Fruit fly (Drosophila melanogaster) whole organism, embryonic: ENCODE data around the gene CG45049.

Experiments used
- ATbp ChIP-seq: fragments of 200-800 bp; sonication (Bioruptor generic); optimal IDR thresholded peaks from 2 replicates; lab custom pipeline; 2017; ENCODE audit warnings: missing biosample characterization, mild to moderate bottlenecking, missing genetic modification characterization, missing genetic modification reagents
- B-H2 ChIP-seq: fragments of 200-800 bp; sonication (Bioruptor generic); optimal IDR thresholded peaks from 2 replicates; lab custom pipeline; 2018; ENCODE audit warnings: missing biosample characterization, mild to moderate bottlenecking, missing genetic modification characterization
- Bgb ChIP-seq: fragments of 200-800 bp; sonication (Bioruptor generic); IDR thresholded peaks from 2 replicates; pipeline ENCODE4 v1.3.6; 2022; ENCODE audit warnings: missing biosample characterization, missing genetic modification characterization; ENCODE audit not compliant: partially characterized antibody
- CG10209 ChIP-seq: fragments of 200-800 bp; sonication (Bioruptor generic); optimal IDR thresholded peaks from 3 replicates; lab custom pipeline; 2017; ENCODE audit warnings: missing biosample characterization, mild to moderate bottlenecking, missing genetic modification characterization, missing genetic modification reagents
- CG1024 ChIP-seq: fragments of 200-800 bp; sonication (Bioruptor generic); IDR thresholded peaks from 2 replicates; pipeline ENCODE4 v1.3.6; 2022; ENCODE audit warnings: missing biosample characterization, missing genetic modification characterization
- CG10431 ChIP-seq: fragments of 200-800 bp; sonication (Bioruptor generic); optimal IDR thresholded peaks from 3 replicates; lab custom pipeline; 2018; ENCODE audit warnings: missing biosample characterization, mild to moderate bottlenecking, missing genetic modification characterization
- CG10462 ChIP-seq: fragments of 200-800 bp; sonication (Bioruptor generic); optimal IDR thresholded peaks from 2 replicates; lab custom pipeline; 2016; ENCODE audit warnings: missing biosample characterization, missing genetic modification characterization
- CG10565 ChIP-seq: fragments of 200-800 bp; sonication (Bioruptor generic); optimal IDR thresholded peaks from 3 replicates; lab custom pipeline; 2016; ENCODE audit warnings: missing biosample characterization, mild to moderate bottlenecking, missing genetic modification characterization
- CG11695 ChIP-seq: fragments of 200-800 bp; sonication (Bioruptor generic); IDR thresholded peaks from 3 replicates; pipeline ENCODE4 v1.3.6; 2022; ENCODE audit warnings: missing biosample characterization, missing genetic modification characterization
- CG12155 ChIP-seq: fragments of 200-800 bp; sonication (Bioruptor generic); optimal IDR thresholded peaks from 3 replicates; lab custom pipeline; 2016; ENCODE audit warnings: missing biosample characterization, missing genetic modification characterization
- CG14050 ChIP-seq: fragments of 200-800 bp; sonication (Bioruptor generic); IDR thresholded peaks from 3 replicates; pipeline ENCODE4 v1.3.6; 2022; ENCODE audit warnings: missing biosample characterization, missing genetic modification characterization
- CG15011 ChIP-seq: fragments of 200-800 bp; sonication (Bioruptor generic); optimal IDR thresholded peaks from 3 replicates; lab custom pipeline; 2018; ENCODE audit warnings: missing biosample characterization, mild to moderate bottlenecking, missing genetic modification characterization
- CG15696 ChIP-seq: fragments of 200-800 bp; sonication (Bioruptor generic); optimal IDR thresholded peaks from 2 replicates; lab custom pipeline; 2019; ENCODE audit warnings: missing biosample characterization, mild to moderate bottlenecking, missing genetic modification characterization, moderate library complexity
- CG17361 ChIP-seq: fragments of 200-800 bp; sonication (Bioruptor generic); IDR thresholded peaks from 3 replicates; pipeline ENCODE4 v1.3.6; 2022; ENCODE audit warnings: missing biosample characterization, missing genetic modification characterization
- CG17612 ChIP-seq: fragments of 200-800 bp; sonication (Bioruptor generic); IDR thresholded peaks from 2 replicates; pipeline ENCODE4 v1.3.6; 2022; ENCODE audit warnings: missing biosample characterization, missing genetic modification characterization
- CG2199 ChIP-seq: fragments of 200-800 bp; sonication (Bioruptor generic); IDR thresholded peaks from 3 replicates; pipeline ENCODE4 v1.3.6; 2022; ENCODE audit warnings: missing biosample characterization, missing genetic modification characterization
- CG30403 ChIP-seq: fragments of 200-800 bp; sonication (Bioruptor generic); optimal IDR thresholded peaks from 3 replicates; lab custom pipeline; 2016; ENCODE audit warnings: missing biosample characterization, missing genetic modification characterization
- CG32772 ChIP-seq: fragments of 200-800 bp; sonication (Bioruptor generic); IDR thresholded peaks from 2 replicates; pipeline ENCODE4 v1.3.6; 2022; ENCODE audit warnings: missing biosample characterization, missing genetic modification characterization
- CG3847 ChIP-seq: fragments of 200-800 bp; sonication (Bioruptor generic); IDR thresholded peaks from 2 replicates; pipeline ENCODE4 v1.3.6; 2022; ENCODE audit warnings: missing biosample characterization, missing genetic modification characterization
- CG6254 ChIP-seq: fragments of 200-800 bp; sonication (Bioruptor generic); optimal IDR thresholded peaks from 3 replicates; lab custom pipeline; 2017; ENCODE audit warnings: mild to moderate bottlenecking, missing biosample characterization, missing genetic modification reagents, missing genetic modification characterization
- CG6813 ChIP-seq: fragments of 200-800 bp; sonication (Bioruptor generic); optimal IDR thresholded peaks from 2 replicates; lab custom pipeline; 2017; ENCODE audit warnings: missing biosample characterization, missing genetic modification characterization, mild to moderate bottlenecking, moderate library complexity, missing genetic modification reagents
- CG9609 ChIP-seq: fragments of 200-800 bp; sonication (Bioruptor generic); optimal IDR thresholded peaks from 3 replicates; lab custom pipeline; 2016; ENCODE audit warnings: missing biosample characterization, missing genetic modification characterization
- CG9932 ChIP-seq: fragments of 200-800 bp; sonication (Bioruptor generic); IDR thresholded peaks from 2 replicates; pipeline ENCODE4 v1.3.6; 2022; ENCODE audit warnings: missing biosample characterization, missing genetic modification characterization
- CoRest ChIP-seq: fragments of 200-800 bp; sonication (Bioruptor generic); optimal IDR thresholded peaks from 3 replicates; lab custom pipeline; 2018; ENCODE audit warnings: missing biosample characterization, mild to moderate bottlenecking, missing genetic modification characterization, moderate library complexity
- CrebB ChIP-seq: fragments of 200-800 bp; sonication (Bioruptor generic); optimal IDR thresholded peaks from 3 replicates; lab custom pipeline; 2018; ENCODE audit warnings: missing biosample characterization, mild to moderate bottlenecking, missing genetic modification characterization
- Dip2 ChIP-seq: fragments of 200-800 bp; sonication (Bioruptor generic); IDR thresholded peaks from 2 replicates; pipeline ENCODE4 v1.3.6; 2022; ENCODE audit warnings: missing biosample characterization, missing genetic modification characterization
- E2f2 ChIP-seq: fragments of 200-800 bp; sonication (Bioruptor generic); IDR thresholded peaks from 2 replicates; pipeline ENCODE4 v1.3.6; 2022; ENCODE audit warnings: missing biosample characterization, missing genetic modification characterization
- Hand ChIP-seq: fragments of 200-800 bp; sonication (Bioruptor generic); optimal IDR thresholded peaks from 2 replicates; lab custom pipeline; 2017; ENCODE audit warnings: mild to moderate bottlenecking, missing biosample characterization, missing genetic modification reagents, missing genetic modification characterization
- Hey ChIP-seq: fragments of 200-800 bp; sonication (Bioruptor generic); optimal IDR thresholded peaks from 3 replicates; lab custom pipeline; 2018; ENCODE audit warnings: missing biosample characterization, mild to moderate bottlenecking, missing genetic modification characterization
- Hr39 ChIP-seq: fragments of >200 bp; optimal IDR thresholded peaks from 2 replicates; lab custom pipeline; 2017
- Jarid2 ChIP-seq: fragments of 200-800 bp; sonication (Bioruptor generic); optimal IDR thresholded peaks from 3 replicates; lab custom pipeline; 2017; ENCODE audit warnings: mild to moderate bottlenecking, missing biosample characterization, missing genetic modification reagents, missing genetic modification characterization
- Myb ChIP-seq: fragments of 200-800 bp; sonication (Bioruptor generic); optimal IDR thresholded peaks from 2 replicates; lab custom pipeline; 2016; ENCODE audit warnings: missing biosample characterization, missing genetic modification characterization
- NK7.1 ChIP-seq: fragments of 200-800 bp; sonication (Bioruptor generic); optimal IDR thresholded peaks from 3 replicates; lab custom pipeline; 2016; ENCODE audit warnings: missing biosample characterization, missing genetic modification characterization
- Poxn ChIP-seq: fragments of 200-800 bp; sonication (Bioruptor generic); IDR thresholded peaks from 2 replicates; pipeline ENCODE4 v1.3.6; 2022; ENCODE audit warnings: missing biosample characterization, missing genetic modification characterization
- Rx ChIP-seq: fragments of 200-800 bp; sonication (Bioruptor generic); IDR thresholded peaks from 2 replicates; pipeline ENCODE4 v1.3.6; 2022; ENCODE audit warnings: missing biosample characterization, missing genetic modification characterization
- Stat92E ChIP-seq, 3 experiments: fragments of >200 bp in 2 of 3; fragments of 200-800 bp in 1 of 3; sonication (Bioruptor generic) in 1 of 3; optimal IDR thresholded peaks; 2 replicates each; lab custom pipeline; 2017 to 2019; ENCODE audit warnings: missing biosample characterization in 3 of 3, missing genetic modification characterization in 3 of 3, mild to moderate bottlenecking in 1 of 3, moderate library complexity in 1 of 3
- cg ChIP-seq: fragments of 200-800 bp; sonication (Bioruptor generic); optimal IDR thresholded peaks from 3 replicates; lab custom pipeline; 2019; ENCODE audit warnings: missing biosample characterization, mild to moderate bottlenecking, missing genetic modification characterization, moderate library complexity
- corto ChIP-seq: fragments of 200-800 bp; sonication (Bioruptor generic); optimal IDR thresholded peaks from 2 replicates; lab custom pipeline; 2016; ENCODE audit warnings: missing biosample characterization, mild to moderate bottlenecking, missing genetic modification characterization, moderate library complexity
- inv ChIP-seq: fragments of 200-800 bp; sonication (Bioruptor generic); IDR thresholded peaks from 2 replicates; pipeline ENCODE4 v1.3.6; 2022; ENCODE audit warnings: missing biosample characterization, missing genetic modification characterization; ENCODE audit not compliant: partially characterized antibody
- jumu ChIP-seq: fragments of 200-800 bp; sonication (Bioruptor generic); optimal IDR thresholded peaks from 3 replicates; lab custom pipeline; 2016; ENCODE audit warnings: missing biosample characterization, missing genetic modification characterization
- mirr ChIP-seq: fragments of 200-800 bp; sonication (Bioruptor generic); optimal IDR thresholded peaks from 3 replicates; lab custom pipeline; 2018; ENCODE audit warnings: missing biosample characterization, mild to moderate bottlenecking, missing genetic modification characterization
- peb ChIP-seq: fragments of 200-800 bp; sonication (Bioruptor generic); IDR thresholded peaks from 2 replicates; pipeline ENCODE4 v1.3.6; 2022; ENCODE audit warnings: missing biosample characterization, missing genetic modification characterization
- row ChIP-seq: fragments of 200-800 bp; sonication (Bioruptor generic); IDR thresholded peaks from 3 replicates; pipeline ENCODE4 v1.3.6; 2022; ENCODE audit warnings: missing biosample characterization, missing genetic modification characterization
- salm ChIP-seq: fragments of 200-800 bp; sonication (Bioruptor generic); optimal IDR thresholded peaks from 2 replicates; lab custom pipeline; 2018; ENCODE audit warnings: missing biosample characterization, mild to moderate bottlenecking, missing genetic modification characterization
- sens ChIP-seq: fragments of 200-800 bp; sonication (Bioruptor generic); peaks from one replicate; lab custom pipeline; 2016; ENCODE audit warnings: missing biosample characterization, missing genetic modification characterization
- tio ChIP-seq: fragments of 200-800 bp; sonication (Bioruptor generic); optimal IDR thresholded peaks from 2 replicates; lab custom pipeline; 2017; ENCODE audit warnings: missing biosample characterization, missing genetic modification characterization, inconsistent platforms
- unc-4 ChIP-seq: fragments of 200-800 bp; sonication (Bioruptor generic); IDR thresholded peaks from 2 replicates; pipeline ENCODE4 v1.3.6; 2022; ENCODE audit warnings: missing biosample characterization, missing genetic modification characterization; ENCODE audit not compliant: partially characterized antibody

The CG45049 gene

DNA sequence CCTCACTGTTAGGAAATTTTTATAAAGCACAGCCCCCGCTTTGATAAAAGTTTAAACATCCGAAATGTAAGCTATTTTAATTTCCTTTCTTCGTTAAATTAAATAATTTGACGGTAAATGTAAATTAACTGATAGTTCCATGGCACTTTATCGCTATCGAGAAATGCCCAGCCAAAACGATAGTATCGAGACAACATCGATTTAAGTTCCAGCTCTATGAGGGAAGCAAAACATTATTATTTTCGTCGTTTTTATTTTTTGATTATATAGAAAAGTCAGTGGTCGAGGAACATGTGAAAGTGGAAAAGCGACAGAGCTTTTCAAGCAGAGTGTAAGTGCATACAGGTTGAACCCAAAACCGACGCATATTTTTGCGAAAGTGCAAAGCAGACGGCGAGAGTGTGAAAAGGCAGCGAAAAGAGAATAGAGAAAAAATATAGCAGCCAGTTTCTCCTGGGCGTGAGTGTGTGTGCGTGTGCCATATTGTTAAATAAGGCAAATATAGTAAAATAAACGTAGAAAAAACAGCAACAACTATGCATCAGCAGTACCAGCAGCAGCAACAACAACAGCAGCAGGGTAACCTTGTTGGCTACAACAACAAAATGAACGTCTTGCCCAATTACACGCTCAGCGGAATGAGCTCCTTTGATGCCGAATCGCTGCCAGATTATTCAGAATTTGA is at the start of gene CG45049 (continued):
- TF ChIP-seq sens = peak; percentile 83
- no peak for TF ChIP-seq Stat92E (GFP tag; optimal IDR thresholded peaks at IDR 0.05; lab: Kevin White, UChicago)
- TF ChIP-seq CG15696 (tag; lab: Kevin White, UChicago) = no peak
- no peak for TF ChIP-seq CG11695
- TF ChIP-seq tio (GFP tag; lab: Kevin White, UChicago) = no peak
- no peak for TF ChIP-seq CG10462
- TF ChIP-seq corto = no peak
- no peak for TF ChIP-seq CG10565 (GFP tag; lab: Kevin White, UChicago)
- peak; percentile 31; the same call in 1 of the 3 replicates for TF ChIP-seq CG17361 (GFP tag; lab: Robert Waterston, UW)
- 0 out of 3 replicates have a peak, but pooled peaks have one; percentile 10 for TF ChIP-seq CG2199 (GFP tag; lab: Robert Waterston, UW)

DNA sequence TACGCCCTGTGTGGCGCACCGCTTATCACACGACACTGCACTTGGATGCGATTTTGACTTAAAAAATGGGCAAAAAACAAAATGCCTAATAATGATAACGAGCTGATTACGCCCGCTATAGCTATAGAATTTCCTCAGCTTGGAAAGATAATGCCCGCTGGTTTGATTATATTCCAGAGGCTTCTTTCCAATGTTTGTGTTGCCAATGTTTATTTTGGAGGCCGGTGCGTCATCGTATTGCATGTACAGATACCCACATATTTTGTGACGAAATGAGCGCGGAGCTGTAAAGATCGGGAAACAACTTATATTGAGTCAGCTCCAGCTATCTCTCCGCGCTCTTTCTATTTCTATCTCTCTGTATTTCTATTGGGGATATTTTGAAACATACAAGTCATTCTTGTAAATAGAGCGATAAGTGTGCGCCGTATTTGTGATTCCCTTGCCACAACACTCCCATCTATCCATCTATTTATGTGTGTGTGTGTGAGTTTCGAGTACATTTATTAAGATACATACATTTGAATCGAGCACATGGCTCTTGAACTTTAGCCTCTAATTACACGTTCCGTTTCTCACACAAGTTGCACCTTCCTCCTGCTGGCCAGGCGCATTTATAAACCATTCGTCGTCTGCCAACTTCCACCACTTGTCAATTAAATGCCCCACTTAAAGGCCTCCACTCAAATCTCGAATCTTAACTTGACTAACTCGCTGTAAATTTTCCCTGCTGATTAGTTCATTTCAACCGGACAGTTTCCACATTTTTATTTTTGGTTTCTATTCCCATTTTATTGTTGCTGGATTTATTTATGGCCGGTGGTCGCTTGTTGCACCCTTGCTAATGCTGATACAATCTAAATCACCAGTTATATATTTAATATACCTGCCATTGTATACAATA is 42.5 kb upstream of the CG45049 start:
- TF ChIP-seq Dip2 (GFP tag; lab: Robert Waterston, UW) (no peak), CG10209 (no peak), CG10431 (GFP tag; lab: Kevin White, UChicago) (no peak), inv (GFP tag; lab: Robert Waterston, UW) (no peak), Stat92E (GFP tag; optimal IDR thresholded peaks at IDR 0.05; lab: Kevin White, UChicago) (no peak), CG9609 (GFP tag; lab: Kevin White, UChicago) (no peak), CG1024 (no peak), row (GFP tag; lab: Robert Waterston, UW) (no peak), CG6813 (peak; percentile 12), Hey (tag; lab: Kevin White, UChicago) (no peak), salm (tag; lab: Kevin White, UChicago) (no peak), peb (no peak), Hand (GFP tag; lab: Kevin White, UChicago) (no peak), CG14050 (no peak), Poxn (GFP tag; lab: Robert Waterston, UW) (no peak), Rx (GFP tag; lab: Robert Waterston, UW) (no peak), jumu (GFP tag; lab: Kevin White, UChicago) (no peak), CrebB (tag; lab: Kevin White, UChicago) (no peak), Myb (no peak), mirr (GFP tag; lab: Kevin White, UChicago) (no peak), CG32772 (GFP tag; lab: Robert Waterston, UW) (no peak), CG9932 (GFP tag; lab: Robert Waterston, UW) (no peak), CoRest (tag; lab: Kevin White, UChicago) (no peak), CG6254 (GFP tag; lab: Kevin White, UChicago) (peak; percentile 4), cg (GFP tag; lab: Kevin White, UChicago) (peak; percentile 45), E2f2 (GFP tag; lab: Robert Waterston, UW) (no peak), CG12155 (GFP tag; lab: Kevin White, UChicago) (no peak), CG3847 (GFP tag; lab: Robert Waterston, UW) (no peak), CG30403 (GFP tag; lab: Kevin White, UChicago) (no peak), Hr39 (lab: Kevin White, UChicago) (no peak), CG17612 (GFP tag; lab: Robert Waterston, UW) (no peak), ATbp (GFP tag; lab: Kevin White, UChicago) (peak; percentile 39), B-H2 (GFP tag; lab: Kevin White, UChicago) (no peak), unc-4 (GFP tag; lab: Robert Waterston, UW) (no peak), Bgb (GFP tag; lab: Robert Waterston, UW) (no peak), Jarid2 (no peak), CG15011 (no peak), NK7.1 (GFP tag; lab: Kevin White, UChicago) (no peak)
